Worm (Caenorhabditis elegans): ENCODE data around the gene F31D5.6.

F31D5.6 gene

DNA sequence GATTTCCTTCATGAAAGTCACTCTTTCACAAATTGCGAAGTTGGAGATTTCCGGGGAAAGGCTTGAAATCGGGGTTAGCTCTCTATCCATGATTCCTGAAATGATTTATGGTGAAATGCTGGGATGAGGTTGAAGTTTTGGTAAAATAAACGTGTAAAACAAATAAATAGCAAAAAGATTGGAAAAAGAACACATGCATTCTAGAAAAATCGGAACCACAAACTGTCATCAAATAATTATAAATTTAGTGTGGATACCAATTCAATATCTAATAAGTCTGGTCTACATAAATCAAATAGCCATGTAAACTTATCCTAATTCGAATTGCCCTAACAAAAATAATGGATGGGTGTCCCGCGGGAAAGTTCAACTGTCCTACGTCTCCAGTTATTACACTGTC lies 36.1 kb upstream of the F31D5.6 start, which contains the start of gene R03H10.6:
Gene R03H10.6, minus strand, starts transcription at position 101 of the 400 bp plus-strand sequence.
- TF ChIP-seq nhr-120 (GFP tag; IDR thresholded peaks at IDR 0.05) (no peak), ets-4 (GFP tag; optimal IDR thresholded peaks at IDR 0.05) (no peak), snpc-1.3 (tag; optimal IDR thresholded peaks at IDR 0.05; ENCODE audit: insufficient read depth) (no peak), him-1 (tag; optimal IDR thresholded peaks at IDR 0.05) (no peak), nfyb-1 (GFP tag; IDR thresholded peaks at IDR 0.05) (no peak), D2030.7 (GFP tag; IDR thresholded peaks at IDR 0.05) (no peak), ceh-91 (GFP tag; IDR thresholded peaks at IDR 0.05) (no peak), lsy-27 (tag; optimal IDR thresholded peaks at IDR 0.05; ENCODE audit: borderline replicate concordance, insufficient read depth) (no peak)

- TF ChIP-seq aptf-3 (GFP tag; IDR thresholded peaks at IDR 0.05): no peak
- peak; percentile 52; the same call in 1 of the 2 replicates for TF ChIP-seq cebp-1 (GFP tag; IDR thresholded peaks at IDR 0.05)
- peak; percentile 86 for TF ChIP-seq cebp-1 (tag; optimal IDR thresholded peaks at IDR 0.05)
Observed at ce11 chrII:4173842-4174241, 35.7 kb upstream of the F31D5.6 start.

DNA sequence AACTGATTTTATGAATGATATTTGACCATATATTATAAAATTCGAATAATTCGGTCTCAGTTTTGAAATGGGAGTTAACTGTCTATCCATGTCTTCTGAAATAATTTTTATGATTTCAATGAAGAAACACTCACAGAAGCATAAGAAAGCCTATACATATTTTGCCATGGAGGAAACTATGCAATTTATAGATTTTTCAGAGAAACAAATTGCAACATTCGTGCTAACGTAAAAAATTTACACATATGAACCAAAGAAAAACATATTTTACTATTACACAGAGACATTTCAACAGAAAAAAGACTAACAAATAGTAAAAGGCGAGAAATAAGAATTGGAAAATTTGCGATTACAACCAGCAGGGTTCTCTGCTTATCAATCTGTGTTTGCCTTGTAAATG lies 30.7 kb upstream of the F31D5.6 start, which contains the start of gene R03H10.7:
Gene R03H10.7, minus strand, starts transcription at position 101 of the 400 bp plus-strand sequence.
- no peak for TF ChIP-seq B0336.3 (GFP tag; IDR thresholded peaks at IDR 0.05)
- no peak for TF ChIP-seq bed-2 (GFP tag; IDR thresholded peaks at IDR 0.05)
- no peak for TF ChIP-seq B0261.1 (tag; optimal IDR thresholded peaks at IDR 0.05)
- TF ChIP-seq K12H6.12 (tag; optimal IDR thresholded peaks at IDR 0.05): no peak
- no peak for TF ChIP-seq ztf-25 (GFP tag; IDR thresholded peaks at IDR 0.05)
- no peak for TF ChIP-seq ztf-26 (tag; optimal IDR thresholded peaks at IDR 0.05)
- no peak for TF ChIP-seq aptf-2 (GFP tag; conservative IDR thresholded peaks at IDR 0.05)
- TF ChIP-seq aptf-3 (GFP tag; IDR thresholded peaks at IDR 0.05): no peak
- TF ChIP-seq Y79H2A.3 (GFP tag; conservative IDR thresholded peaks at IDR 0.05): no peak
- TF ChIP-seq repo-1 (tag; optimal IDR thresholded peaks at IDR 0.05): no peak
- no peak for TF ChIP-seq ceh-79 (tag; optimal IDR thresholded peaks at IDR 0.05)
- no peak for TF ChIP-seq snpc-3.4 (tag; optimal IDR thresholded peaks at IDR 0.05)
- TF ChIP-seq egrh-3 (GFP tag; IDR thresholded peaks at IDR 0.05): no peak
- no peak for TF ChIP-seq zfh-2 (GFP tag; conservative IDR thresholded peaks at IDR 0.05)

- peak; percentile 21 for TF ChIP-seq nhr-80 (tag; optimal IDR thresholded peaks at IDR 0.05)
- TF ChIP-seq tbp1 (GFP tag; optimal IDR thresholded peaks at IDR 0.05): no peak
- no peak for TF ChIP-seq cebp-1 (GFP tag; IDR thresholded peaks at IDR 0.05)
- peak; percentile 20 for TF ChIP-seq cebp-1 (tag; optimal IDR thresholded peaks at IDR 0.05)
- TF ChIP-seq Y56A3A.18 (GFP tag; IDR thresholded peaks at IDR 0.05): no peak
- TF ChIP-seq B0035.1 (tag; optimal IDR thresholded peaks at IDR 0.05): no peak
- TF ChIP-seq egl-18 (GFP tag; IDR thresholded peaks at IDR 0.05): no peak
- no peak for TF ChIP-seq ceh-58 (GFP tag; IDR thresholded peaks at IDR 0.05)
- no peak for TF ChIP-seq bed-2 (GFP tag; IDR thresholded peaks at IDR 0.05)
Observed at ce11 chrII:4179897-4180296, 29.6 kb upstream of the F31D5.6 start, which contains the start of gene R03H10.1. R03H10.1 (plus strand) TSS chrII:4180248.

- TF ChIP-seq ceh-27 (GFP tag; optimal IDR thresholded peaks at IDR 0.05): no peak
- TF ChIP-seq pha-4 (tag; optimal IDR thresholded peaks at IDR 0.05): no peak
- TF ChIP-seq ceh-91 (GFP tag; IDR thresholded peaks at IDR 0.05): no peak
- TF ChIP-seq F22D6.2 (tag; optimal IDR thresholded peaks at IDR 0.05): no peak
- no peak for TF ChIP-seq F57C9.4 (tag; optimal IDR thresholded peaks at IDR 0.05)
- no peak for TF ChIP-seq athp-1 (tag; optimal IDR thresholded peaks at IDR 0.05)
- no peak for TF ChIP-seq lin-35 (GFP tag; optimal IDR thresholded peaks at IDR 0.05)
- no peak for TF ChIP-seq F23B12.7 (tag; optimal IDR thresholded peaks at IDR 0.05; ENCODE audit: insufficient read depth)
- no peak for TF ChIP-seq mel-28 (tag; optimal IDR thresholded peaks at IDR 0.05; ENCODE audit: borderline replicate concordance)
- no peak for TF ChIP-seq Y53G8AR.9 (GFP tag; conservative IDR thresholded peaks at IDR 0.05)
- TF ChIP-seq bed-1 (GFP tag; IDR thresholded peaks at IDR 0.05): no peak
Observed at ce11 chrII:4182364-4182763, 27.1 kb upstream of the F31D5.6 start, which contains the start of gene R03H10.11. R03H10.11 (plus strand) TSS chrII:4182664.

Data from whole organism, young adult.